Worm (Caenorhabditis elegans) whole organism, L4/young adult: ENCODE results near the gene K12D9.1.
"Not testable (repeated sequence)": the region's sequence is repeated elsewhere in the genome, so short reads cannot be mapped to it uniquely, and the experiment has no call there.

Experiments
- W03F9.2 ChIP-seq: fragments of 150-350 bp; optimal IDR thresholded peaks from 2 replicates; lab custom pipeline; 2014; ENCODE audit warnings: missing biosample characterization, missing genetic modification characterization
- him-1 ChIP-seq: sonication (generic microtip); optimal IDR thresholded peaks from 2 replicates; lab custom pipeline; 2016; ENCODE audit warnings: missing genotype, missing genetic modification reagents, missing genetic modification characterization, missing compliant biosample characterization

- TF ChIP-seq W03F9.2, him-1 (tag; lab: Kevin White, UChicago): not testable (repeated sequence)
These were observed 50.1 kb downstream of the K12D9.1 start, which contains the start of gene srt-16 for ce11 chrV:3064418-3064817.
